Fruit fly (Drosophila melanogaster): ENCODE data around the gene Grip163.

Gene Grip163

DNA sequence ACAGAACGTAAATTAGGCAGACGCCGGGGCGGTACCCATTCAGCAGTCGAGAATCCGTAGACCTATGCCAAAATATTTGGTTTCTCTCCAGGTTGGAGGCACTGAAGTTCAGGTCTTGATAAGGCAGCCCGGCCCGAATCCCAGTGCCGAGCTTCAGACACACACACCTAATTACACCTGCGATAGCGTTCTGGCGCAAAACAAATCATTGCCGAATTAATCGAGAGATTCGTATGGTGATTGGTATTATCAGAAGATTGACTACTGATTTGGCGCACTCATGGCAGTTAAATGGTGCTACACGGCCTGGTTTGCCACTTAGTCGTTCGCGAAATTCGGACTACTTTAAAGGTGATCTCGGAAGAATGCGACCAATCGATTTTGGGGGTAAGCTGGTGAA, 50.6 kb downstream of the Grip163 start, which contains the start of gene CG7252:
CG7252 (plus strand) TSS at position 319 of the 400 bp plus-strand sequence.
- TF ChIP-seq mirr (GFP tag; optimal IDR thresholded peaks at IDR 0.05) (peak; percentile 54), Hey (tag; optimal IDR thresholded peaks at IDR 0.05) (peak; percentile 87), exex (tag; optimal IDR thresholded peaks at IDR 0.05) (peak; percentile 96), NC2β (GFP tag; optimal IDR thresholded peaks at IDR 0.05) (no peak), grn (GFP tag; optimal IDR thresholded peaks at IDR 0.05) (peak; percentile 82), dysf (GFP tag; IDR thresholded peaks at IDR 0.05) (no peak), GATAe (GFP tag; conservative IDR thresholded peaks at IDR 0.05) (peak; percentile 46; the same call in 1 of the 2 replicates), Doc3 (GFP tag; IDR thresholded peaks at IDR 0.05; ENCODE audit: partially characterized antibody) (no peak), CG18599 (GFP tag; optimal IDR thresholded peaks at IDR 0.05) (peak; percentile 19)

DNA sequence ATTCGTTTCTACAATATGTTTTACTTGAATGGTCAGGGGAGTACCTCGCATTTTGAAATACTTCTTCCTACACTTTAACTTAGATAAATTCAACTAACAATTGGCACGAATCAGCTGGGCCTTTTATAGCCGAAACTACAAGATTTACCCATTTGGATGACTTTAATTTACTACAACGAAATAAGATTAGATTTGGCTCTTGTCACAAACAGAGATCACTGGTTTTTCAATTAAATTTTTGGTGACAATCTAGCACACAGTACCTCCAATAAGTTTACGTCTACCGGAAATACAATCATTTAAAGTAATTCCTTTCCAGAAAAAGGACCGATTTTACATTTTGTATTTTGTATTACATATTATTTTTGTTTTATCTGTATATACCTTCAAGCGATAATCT, 53.2 kb downstream of the Grip163 start, which contains the start of gene CG5883:
CG5883 (minus strand) TSS at position 101 of the 400 bp plus-strand sequence.
- TF ChIP-seq CG8388 (GFP tag; optimal IDR thresholded peaks at IDR 0.05) (peak; percentile 6), CG14965 (GFP tag; optimal IDR thresholded peaks at IDR 0.05; ENCODE audit: borderline replicate concordance) (no peak), Sry-δ (GFP tag; optimal IDR thresholded peaks at IDR 0.05) (no peak)
